Worm (Caenorhabditis elegans) whole organism, midembryonic: ENCODE measurements around the gene C33A12.3.

Experiments
- T22C8.4 ChIP-seq: fragments of 200-800 bp; sonication (Bioruptor generic); IDR thresholded peaks from 2 replicates; pipeline ENCODE4 v1.3.6; 2022; ENCODE audit warnings: missing genetic modification characterization, missing compliant biosample characterization
- flt-1 ChIP-seq: fragments of 200-800 bp; sonication (Bioruptor generic); IDR thresholded peaks from 2 replicates; pipeline ENCODE4 v1.3.6; 2022; ENCODE audit warnings: missing genetic modification characterization, missing compliant biosample characterization
- klf-2 ChIP-seq: fragments of 200-800 bp; sonication (Bioruptor generic); conservative IDR thresholded peaks from 2 replicates; pipeline ENCODE4 v1.3.6; 2022; ENCODE audit warnings: missing genetic modification reagents, missing genetic modification characterization, missing compliant biosample characterization
- med-1 ChIP-seq: sonication (generic microtip); optimal IDR thresholded peaks from 2 replicates; lab custom pipeline; 2017; ENCODE audit warnings: missing genetic modification characterization, mild to moderate bottlenecking, missing compliant biosample characterization, antibody characterized with exemption, missing genetic modification reagents; ENCODE audit not compliant: insufficient read depth
- tab-1 ChIP-seq: fragments of 200-800 bp; sonication (Bioruptor generic); IDR thresholded peaks from 2 replicates; pipeline ENCODE4 v1.3.6; 2022; ENCODE audit warnings: missing genetic modification characterization, missing compliant biosample characterization
- ztf-23 ChIP-seq: fragments of 200-800 bp; sonication (Bioruptor generic); IDR thresholded peaks from 2 replicates; pipeline ENCODE4 v1.3.6; 2022; ENCODE audit warnings: missing genetic modification reagents, missing genetic modification characterization, missing compliant biosample characterization

DNA sequence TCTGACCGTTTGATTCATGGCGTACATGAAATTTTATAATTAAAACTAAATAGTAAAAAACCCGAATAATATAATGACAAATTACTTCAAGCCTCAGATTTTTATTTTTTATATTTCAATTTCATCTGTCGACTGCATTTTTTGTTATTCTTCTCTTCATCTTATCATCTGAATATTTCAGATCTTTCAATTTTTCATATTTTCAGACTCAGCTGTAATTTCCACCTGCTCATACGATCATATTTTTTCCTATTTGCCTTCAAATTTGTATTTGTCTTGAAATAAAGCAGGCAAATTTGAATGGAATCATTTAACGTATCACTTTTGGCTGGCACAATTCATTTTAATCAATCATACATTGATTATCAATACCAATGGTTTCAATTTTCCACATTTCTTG lies 14.7 kb downstream of the C33A12.3 start, which contains the start of gene sru-4:
- no peak for TF ChIP-seq klf-2 (GFP tag; lab: Robert Waterston, UW)
- TF ChIP-seq T22C8.4 (GFP tag; lab: Robert Waterston, UW) = no peak
- TF ChIP-seq med-1 (GFP tag; lab: Kevin White, UChicago) = no peak
- no peak for TF ChIP-seq tab-1 (GFP tag; lab: Robert Waterston, UW)
- no peak for TF ChIP-seq flt-1 (GFP tag; lab: Robert Waterston, UW)
- no peak for TF ChIP-seq ztf-23 (GFP tag; lab: Robert Waterston, UW)
